Worm (Caenorhabditis elegans) whole organism, L3 larva: ENCODE data around the gene R02D5.3.
A peak's percentile ranks its signal among the peaks of the same experiment; 100 is the strongest.

Experiments used
- R02D3.7 ChIP-seq: fragments of 150-350 bp; optimal IDR thresholded peaks from 2 replicates; lab custom pipeline; 2014; ENCODE audit warnings: missing biosample characterization, missing genetic modification characterization
- ZK546.5 ChIP-seq: sonication (generic microtip); optimal IDR thresholded peaks from 2 replicates; lab custom pipeline; 2017; ENCODE audit warnings: missing biosample characterization, missing genetic modification characterization
- aly-2 ChIP-seq: fragments of 150-350 bp; optimal IDR thresholded peaks from 2 replicates; lab custom pipeline; 2014; ENCODE audit warnings: missing biosample characterization, missing genetic modification characterization
- ceh-82 ChIP-seq: fragments of 150-350 bp; optimal IDR thresholded peaks from 2 replicates; lab custom pipeline; 2014; ENCODE audit warnings: missing biosample characterization, missing genetic modification characterization
- daf-12 ChIP-seq: fragments of 150-350 bp; optimal IDR thresholded peaks from 2 replicates; lab custom pipeline; 2014; ENCODE audit warnings: missing biosample characterization, missing genetic modification reagents, missing genetic modification characterization
- elt-1 ChIP-seq: fragments of 150-350 bp; optimal IDR thresholded peaks from 2 replicates; lab custom pipeline; 2014; ENCODE audit warnings: missing biosample characterization, missing genetic modification characterization
- elt-2 ChIP-seq: sonication (generic microtip); optimal IDR thresholded peaks from 2 replicates; lab custom pipeline; 2016; ENCODE audit warnings: missing genetic modification reagents, mild to moderate bottlenecking, missing genetic modification characterization, missing compliant biosample characterization
- fkh-10 ChIP-seq: sonication (generic microtip); optimal IDR thresholded peaks from 2 replicates; lab custom pipeline; 2017; ENCODE audit warnings: missing biosample characterization, missing genetic modification reagents, missing genetic modification characterization
- fkh-2 ChIP-seq: fragments of 150-350 bp; optimal IDR thresholded peaks from 2 replicates; lab custom pipeline; 2014; ENCODE audit warnings: missing biosample characterization, missing genetic modification reagents, missing genetic modification characterization
- fos-1 ChIP-seq: fragments of 150-350 bp; optimal IDR thresholded peaks from 2 replicates; lab custom pipeline; 2014; ENCODE audit warnings: missing biosample characterization, missing genetic modification characterization
- hmg-11 ChIP-seq: sonication (generic microtip); optimal IDR thresholded peaks from 2 replicates; lab custom pipeline; 2016; ENCODE audit warnings: missing genetic modification characterization, missing compliant biosample characterization
- jun-1 ChIP-seq: fragments of 150-350 bp; optimal IDR thresholded peaks from 2 replicates; lab custom pipeline; 2014; ENCODE audit warnings: missing biosample characterization, missing genetic modification reagents, missing genetic modification characterization
- lin-15B ChIP-seq: fragments of 150-350 bp; optimal IDR thresholded peaks from 2 replicates; lab custom pipeline; 2014; ENCODE audit warnings: missing biosample characterization, missing genetic modification characterization
- lin-39 ChIP-seq: fragments of 150-350 bp; optimal IDR thresholded peaks from 2 replicates; lab custom pipeline; 2018; ENCODE audit warnings: missing biosample characterization, missing genetic modification reagents, missing genetic modification characterization
- lsy-12 ChIP-seq: sonication (generic microtip); optimal IDR thresholded peaks from 2 replicates; lab custom pipeline; 2016; ENCODE audit warnings: mild to moderate bottlenecking, missing genetic modification characterization, missing compliant biosample characterization
- mdl-1 ChIP-seq: fragments of 150-350 bp; optimal IDR thresholded peaks from 2 replicates; lab custom pipeline; 2014; ENCODE audit warnings: missing biosample characterization, missing genetic modification characterization
- nfya-1 ChIP-seq: sonication (generic microtip); optimal IDR thresholded peaks from 2 replicates; lab custom pipeline; 2017; ENCODE audit warnings: missing genetic modification characterization, mild to moderate bottlenecking, missing compliant biosample characterization, antibody characterized with exemption, moderate library complexity; ENCODE audit not compliant: insufficient read depth
- nhr-11 ChIP-seq: fragments of 150-350 bp; optimal IDR thresholded peaks from 2 replicates; lab custom pipeline; 2014; ENCODE audit warnings: missing biosample characterization, missing genetic modification characterization
- nhr-12 ChIP-seq: fragments of 150-350 bp; optimal IDR thresholded peaks from 2 replicates; lab custom pipeline; 2014; ENCODE audit warnings: missing biosample characterization, missing genetic modification characterization
- nhr-23 ChIP-seq: fragments of 150-350 bp; optimal IDR thresholded peaks from 2 replicates; lab custom pipeline; 2014; ENCODE audit warnings: missing biosample characterization, missing genetic modification reagents, missing genetic modification characterization
- nhr-25 ChIP-seq: sonication (generic microtip); optimal IDR thresholded peaks from 2 replicates; lab custom pipeline; 2017; ENCODE audit warnings: missing biosample characterization, missing genetic modification characterization
- nhr-28 ChIP-seq: fragments of 150-350 bp; optimal IDR thresholded peaks from 2 replicates; lab custom pipeline; 2014; ENCODE audit warnings: missing biosample characterization, missing genetic modification characterization
- nhr-43 ChIP-seq: sonication (generic microtip); optimal IDR thresholded peaks from 2 replicates; lab custom pipeline; 2016; ENCODE audit warnings: mild to moderate bottlenecking, missing genetic modification characterization, missing compliant biosample characterization; ENCODE audit not compliant: poor library complexity, severe bottlenecking
- nhr-67 ChIP-seq: fragments of 150-350 bp; optimal IDR thresholded peaks from 2 replicates; lab custom pipeline; 2014; ENCODE audit warnings: missing biosample characterization, missing genetic modification characterization
- nhr-76 ChIP-seq: fragments of 150-350 bp; sonication (generic microtip); optimal IDR thresholded peaks from 5 replicates; lab custom pipeline; 2014; ENCODE audit warnings: missing biosample characterization, missing genetic modification characterization
- nhr-77 ChIP-seq: fragments of 150-350 bp; optimal IDR thresholded peaks from 2 replicates; lab custom pipeline; 2014; ENCODE audit warnings: missing biosample characterization, missing genetic modification characterization
- pha-4 ChIP-seq: fragments of 150-350 bp; optimal IDR thresholded peaks from 2 replicates; lab custom pipeline; 2014; ENCODE audit warnings: missing biosample characterization, missing genetic modification reagents, missing genetic modification characterization
- pqm-1 ChIP-seq: fragments of 150-350 bp; optimal IDR thresholded peaks from 2 replicates; lab custom pipeline; 2017; ENCODE audit warnings: missing biosample characterization, missing genetic modification characterization, inconsistent platforms
- sea-2 ChIP-seq: fragments of 150-350 bp; sonication (generic microtip); optimal IDR thresholded peaks from 4 replicates; lab custom pipeline; 2014; ENCODE audit warnings: missing biosample characterization, missing genetic modification reagents, missing genetic modification characterization
- snpc-4 ChIP-seq: fragments of 150-350 bp; optimal IDR thresholded peaks from 2 replicates; lab custom pipeline; 2014; ENCODE audit warnings: missing biosample characterization, missing genetic modification characterization
- tbx-2 ChIP-seq: sonication (generic microtip); optimal IDR thresholded peaks from 2 replicates; lab custom pipeline; 2016; ENCODE audit warnings: mild to moderate bottlenecking, missing genetic modification characterization, missing compliant biosample characterization
- unc-39 ChIP-seq: sonication (generic microtip); optimal IDR thresholded peaks from 4 replicates; lab custom pipeline; 2017; ENCODE audit warnings: missing biosample characterization, missing genetic modification characterization
- unc-62 ChIP-seq: fragments of 150-350 bp; sonication (generic microtip); optimal IDR thresholded peaks from 4 replicates; lab custom pipeline; 2014; ENCODE audit warnings: missing biosample characterization, missing genetic modification reagents, missing genetic modification characterization
- zag-1 ChIP-seq: fragments of 150-350 bp; optimal IDR thresholded peaks from 2 replicates; lab custom pipeline; 2014; ENCODE audit warnings: missing biosample characterization, missing genetic modification characterization
- ztf-11 ChIP-seq: fragments of 150-350 bp; optimal IDR thresholded peaks from 2 replicates; lab custom pipeline; 2014; ENCODE audit warnings: missing biosample characterization, missing genetic modification characterization
- ztf-4 ChIP-seq: fragments of 150-350 bp; optimal IDR thresholded peaks from 2 replicates; lab custom pipeline; 2014; ENCODE audit warnings: missing biosample characterization, missing genetic modification characterization

R02D5.3 gene

DNA sequence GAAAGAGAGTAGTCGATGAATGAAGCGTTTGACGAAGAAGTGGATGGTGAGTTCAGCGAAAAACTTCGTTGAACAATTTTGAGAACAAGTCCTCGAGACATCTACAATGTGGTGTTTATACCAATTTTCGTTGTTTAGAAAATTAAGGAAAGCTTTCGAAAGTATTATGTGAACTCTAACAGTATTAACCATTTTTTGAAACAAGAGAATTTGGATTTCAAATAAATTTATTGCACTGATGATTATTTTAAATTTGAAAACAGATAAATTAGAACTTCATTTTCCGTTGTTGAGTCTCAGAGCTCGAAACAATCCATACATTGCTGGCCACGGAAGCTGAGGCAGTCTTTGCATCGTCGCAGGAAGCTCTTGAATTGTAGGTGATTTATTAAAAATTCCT lies 39.6 kb downstream of the R02D5.3 start, which contains the start of gene C53A5.16:
Gene C53A5.16, minus strand, starts transcription at position 101 of the 400 bp plus-strand sequence.
- TF ChIP-seq nhr-11 (tag; lab: Kevin White, UChicago): no peak
- no peak for TF ChIP-seq sea-2 (GFP tag; lab: Kevin White, UChicago)
- TF ChIP-seq pha-4 (tag; lab: Kevin White, UChicago): no peak
- no peak for TF ChIP-seq mdl-1
- TF ChIP-seq unc-62: no peak
- TF ChIP-seq ZK546.5 (tag; lab: Kevin White, UChicago): no peak
- TF ChIP-seq fos-1 (tag; lab: Kevin White, UChicago): no peak
- TF ChIP-seq nhr-23: no peak
- TF ChIP-seq elt-2 (tag; lab: Kevin White, UChicago): no peak
- TF ChIP-seq ztf-11 (tag; lab: Kevin White, UChicago): no peak
- TF ChIP-seq zag-1: no peak
- TF ChIP-seq fkh-10 (GFP tag; lab: Kevin White, UChicago): no peak
- no peak for TF ChIP-seq R02D3.7 (tag; lab: Kevin White, UChicago)
- no peak for TF ChIP-seq hmg-11
- no peak for TF ChIP-seq unc-39 (tag; lab: Kevin White, UChicago)
- no peak for TF ChIP-seq daf-12 (tag; lab: Kevin White, UChicago)
- TF ChIP-seq jun-1 (tag; lab: Kevin White, UChicago): no peak
- no peak for TF ChIP-seq aly-2 (tag; lab: Kevin White, UChicago)
- no peak for TF ChIP-seq ceh-82 (tag; lab: Kevin White, UChicago)

ce11 chrV:14523105-14523504 lies 40.1 kb downstream of the R02D5.3 start, which contains the start of gene C53A5.2:
Gene C53A5.2 (minus strand): TSS chrV:14523205.
- TF ChIP-seq snpc-4 (no peak), lsy-12 (tag; lab: Kevin White, UChicago) (no peak), jun-1 (tag; lab: Kevin White, UChicago) (no peak), ceh-82 (tag; lab: Kevin White, UChicago) (no peak), pha-4 (tag; lab: Kevin White, UChicago) (no peak), tbx-2 (no peak), elt-1 (tag; lab: Kevin White, UChicago) (no peak), nhr-67 (tag; lab: Kevin White, UChicago) (no peak), nhr-43 (tag; lab: Kevin White, UChicago) (no peak), lin-39 (tag; lab: Kevin White, UChicago) (no peak), daf-12 (tag; lab: Kevin White, UChicago) (no peak), nhr-77 (tag; lab: Kevin White, UChicago) (no peak), nhr-76 (tag; lab: Kevin White, UChicago) (no peak), sea-2 (GFP tag; lab: Kevin White, UChicago) (no peak)

DNA sequence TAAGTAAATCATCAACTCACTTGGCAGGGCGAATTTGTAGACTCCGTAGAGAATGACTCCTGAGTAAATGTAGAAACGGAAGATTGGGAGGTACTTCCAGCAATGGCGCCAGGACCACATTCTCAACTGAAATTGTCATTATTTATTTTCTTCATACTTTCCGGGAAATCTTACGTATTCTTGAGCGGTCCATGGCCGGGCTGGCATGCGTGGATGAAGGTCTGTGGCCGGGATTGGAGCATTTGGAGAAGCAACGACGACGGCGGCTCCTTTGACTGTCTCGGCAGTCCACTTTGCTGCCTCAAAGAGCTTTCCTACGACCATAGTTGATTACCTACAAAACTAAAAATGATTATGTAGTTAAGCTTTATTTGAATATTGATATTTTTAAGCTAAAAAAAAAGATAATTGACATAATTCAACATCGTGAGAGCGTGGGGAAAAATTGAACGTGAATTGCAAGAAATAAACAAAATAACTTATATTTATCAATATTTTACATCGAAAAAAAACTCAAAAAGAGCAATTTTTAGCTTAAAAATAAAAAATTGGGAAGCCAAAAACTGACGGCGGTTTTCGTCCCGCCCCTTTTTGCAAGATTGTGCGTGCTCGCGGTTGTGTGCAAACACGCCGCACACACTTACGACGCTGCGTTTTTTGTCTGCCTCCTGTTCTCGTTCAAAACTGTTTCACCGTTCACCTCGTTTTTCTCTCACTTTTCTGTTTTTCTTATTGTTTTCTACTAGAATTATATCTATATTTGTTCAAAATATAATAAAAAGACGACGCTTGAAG lies 41.0 kb downstream of the R02D5.3 start, which contains the start of gene ril-1:
Gene ril-1, minus strand, starts transcription at position 342 of the 795 bp plus-strand sequence.
- peak; percentile 29 for TF ChIP-seq nhr-25 (tag; lab: Kevin White, UChicago)
- TF ChIP-seq nhr-12: no peak
- no peak for TF ChIP-seq snpc-4
- no peak for TF ChIP-seq lsy-12 (tag; lab: Kevin White, UChicago)
- TF ChIP-seq ztf-11 (tag; lab: Kevin White, UChicago): no peak
- peak; percentile 48 for TF ChIP-seq elt-2 (tag; lab: Kevin White, UChicago)
- no peak for TF ChIP-seq ztf-4 (tag; lab: Kevin White, UChicago)
- TF ChIP-seq nhr-23: peak; percentile 7
- peak; percentile 54 for TF ChIP-seq lin-15B (tag; lab: Kevin White, UChicago)
- TF ChIP-seq nfya-1: peak; percentile 64
- TF ChIP-seq hmg-11: peak; percentile 49
- no peak for TF ChIP-seq fkh-2
- no peak for TF ChIP-seq mdl-1
- no peak for TF ChIP-seq pqm-1

DNA sequence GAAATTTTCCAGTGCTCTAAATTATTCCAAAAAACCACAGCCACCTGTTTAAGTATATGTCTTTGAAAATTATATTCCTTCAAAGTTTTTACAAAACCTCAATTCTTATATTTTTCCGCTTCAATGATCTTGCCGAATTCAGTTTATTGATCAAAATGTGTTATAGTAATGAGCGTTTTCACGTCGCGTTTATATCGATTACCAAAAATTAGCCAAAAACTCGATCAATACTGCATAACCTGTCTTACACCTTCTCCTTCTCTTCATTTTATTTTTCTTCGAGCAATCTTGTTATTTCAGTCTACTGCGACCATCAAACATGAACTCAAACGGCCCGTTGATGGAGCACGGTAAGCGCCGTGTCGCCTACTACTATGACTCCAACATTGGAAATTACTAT lies 42.1 kb downstream of the R02D5.3 start, which contains the start of gene hda-1:
Gene hda-1, plus strand, starts transcription at position 301 of the 400 bp plus-strand sequence.
- TF ChIP-seq ztf-4 (tag; lab: Kevin White, UChicago) (no peak), nhr-28 (tag; lab: Kevin White, UChicago) (no peak), lsy-12 (tag; lab: Kevin White, UChicago) (no peak)
- TF ChIP-seq, all 47 proteins: peak for 0
